Worm (Caenorhabditis elegans) whole organism, midembryonic: ENCODE results near the gene mrps-5.

Source experiments
- T22C8.4 ChIP-seq: fragments of 200-800 bp; sonication (Bioruptor generic); IDR thresholded peaks from 2 replicates; pipeline ENCODE4 v1.3.6; 2022; ENCODE audit warnings: missing genetic modification characterization, missing compliant biosample characterization
- cog-1 ChIP-seq: sonication (generic microtip); optimal IDR thresholded peaks from 2 replicates; lab custom pipeline; 2016; ENCODE audit warnings: missing genetic modification characterization, missing compliant biosample characterization
- flt-1 ChIP-seq: fragments of 200-800 bp; sonication (Bioruptor generic); IDR thresholded peaks from 2 replicates; pipeline ENCODE4 v1.3.6; 2022; ENCODE audit warnings: missing genetic modification characterization, missing compliant biosample characterization
- klf-2 ChIP-seq: fragments of 200-800 bp; sonication (Bioruptor generic); conservative IDR thresholded peaks from 2 replicates; pipeline ENCODE4 v1.3.6; 2022; ENCODE audit warnings: missing genetic modification reagents, missing genetic modification characterization, missing compliant biosample characterization
- med-1 ChIP-seq: sonication (generic microtip); optimal IDR thresholded peaks from 2 replicates; lab custom pipeline; 2017; ENCODE audit warnings: missing genetic modification characterization, mild to moderate bottlenecking, missing compliant biosample characterization, antibody characterized with exemption, missing genetic modification reagents; ENCODE audit not compliant: insufficient read depth
- ref-1 ChIP-seq: fragments of 200-800 bp; sonication (Bioruptor generic); conservative IDR thresholded peaks from 2 replicates; pipeline ENCODE4 v1.3.6; 2022; ENCODE audit warnings: missing genetic modification reagents, missing genetic modification characterization, missing compliant biosample characterization
- tab-1 ChIP-seq: fragments of 200-800 bp; sonication (Bioruptor generic); IDR thresholded peaks from 2 replicates; pipeline ENCODE4 v1.3.6; 2022; ENCODE audit warnings: missing genetic modification characterization, missing compliant biosample characterization
- ztf-23 ChIP-seq: fragments of 200-800 bp; sonication (Bioruptor generic); IDR thresholded peaks from 2 replicates; pipeline ENCODE4 v1.3.6; 2022; ENCODE audit warnings: missing genetic modification reagents, missing genetic modification characterization, missing compliant biosample characterization
- ztf-29 ChIP-seq: fragments of 200-800 bp; sonication (Bioruptor generic); IDR thresholded peaks from 2 replicates; pipeline ENCODE4 v1.3.6; 2022; ENCODE audit warnings: missing genetic modification reagents, missing genetic modification characterization, missing compliant biosample characterization

mrps-5 gene

ce11 chrV:12530129-12530528, 33.2 kb upstream of the mrps-5 start:
- TF ChIP-seq T22C8.4 (no peak), tab-1 (no peak), klf-2 (GFP tag; lab: Robert Waterston, UW) (no peak), med-1 (GFP tag; lab: Kevin White, UChicago) (no peak), flt-1 (GFP tag; lab: Robert Waterston, UW) (no peak), ztf-29 (no peak), cog-1 (tag; lab: Kevin White, UChicago) (no peak), ref-1 (GFP tag; lab: Robert Waterston, UW) (no peak), ztf-23 (no peak)

DNA sequence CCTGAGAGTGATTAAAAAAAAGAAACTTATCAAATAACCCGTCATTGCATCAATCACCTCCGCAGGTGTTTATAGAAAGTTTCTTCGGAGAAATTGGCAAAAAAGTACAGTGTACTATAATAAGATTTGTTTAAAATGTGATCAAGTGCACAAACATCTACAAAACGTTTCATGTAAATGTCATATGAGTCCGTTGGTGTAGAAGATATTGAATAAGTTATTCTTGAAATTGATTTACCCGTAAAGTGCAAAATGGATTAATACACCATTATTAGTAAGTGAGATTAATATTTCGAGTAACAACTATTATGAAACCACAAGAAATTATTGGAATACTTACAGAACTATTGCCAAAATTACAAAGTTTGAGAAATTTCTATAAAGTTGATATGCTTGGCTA, 32.2 kb upstream of the mrps-5 start:
- no peak for TF ChIP-seq klf-2 (GFP tag; lab: Robert Waterston, UW)
- TF ChIP-seq med-1 (GFP tag; lab: Kevin White, UChicago) = no peak

- TF ChIP-seq ref-1 (GFP tag; lab: Robert Waterston, UW) (no peak), ztf-23 (no peak), tab-1 (no peak), ztf-29 (no peak), T22C8.4 (no peak), cog-1 (tag; lab: Kevin White, UChicago) (no peak), flt-1 (GFP tag; lab: Robert Waterston, UW) (no peak), klf-2 (GFP tag; lab: Robert Waterston, UW) (no peak), med-1 (GFP tag; lab: Kevin White, UChicago) (no peak)
These were observed 30.9 kb upstream of the mrps-5 start for ce11 chrV:12532369-12532768.

DNA sequence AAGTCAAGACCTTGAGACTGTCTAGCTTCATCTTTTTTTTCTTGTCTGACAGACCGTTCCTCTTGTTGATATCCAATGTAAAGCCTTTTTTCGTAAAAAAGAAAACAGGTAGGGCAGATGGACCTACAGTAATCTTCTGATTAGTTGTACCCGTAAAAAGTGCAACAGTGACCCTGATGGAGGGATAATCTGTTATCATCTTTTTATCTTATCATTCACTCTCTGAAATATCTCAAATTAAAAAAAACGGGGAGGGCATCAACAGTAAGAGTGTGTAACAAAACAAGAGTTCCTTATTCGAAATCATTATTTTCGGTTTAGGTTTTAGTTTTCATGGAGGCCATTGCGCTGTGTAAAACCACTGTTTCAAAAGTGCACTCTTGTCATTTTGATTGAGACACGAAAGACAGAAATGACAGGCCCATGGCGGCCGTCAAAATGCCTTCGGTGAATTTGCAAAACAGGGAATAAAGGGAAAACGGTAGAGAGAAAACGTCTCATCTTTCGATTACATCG, 29.6 kb upstream of the mrps-5 start:
- no peak for TF ChIP-seq med-1 (GFP tag; lab: Kevin White, UChicago)
- no peak for TF ChIP-seq T22C8.4
- no peak for TF ChIP-seq ztf-23
- TF ChIP-seq klf-2 (GFP tag; lab: Robert Waterston, UW) = no peak
- TF ChIP-seq cog-1 (tag; lab: Kevin White, UChicago) = no peak

DNA sequence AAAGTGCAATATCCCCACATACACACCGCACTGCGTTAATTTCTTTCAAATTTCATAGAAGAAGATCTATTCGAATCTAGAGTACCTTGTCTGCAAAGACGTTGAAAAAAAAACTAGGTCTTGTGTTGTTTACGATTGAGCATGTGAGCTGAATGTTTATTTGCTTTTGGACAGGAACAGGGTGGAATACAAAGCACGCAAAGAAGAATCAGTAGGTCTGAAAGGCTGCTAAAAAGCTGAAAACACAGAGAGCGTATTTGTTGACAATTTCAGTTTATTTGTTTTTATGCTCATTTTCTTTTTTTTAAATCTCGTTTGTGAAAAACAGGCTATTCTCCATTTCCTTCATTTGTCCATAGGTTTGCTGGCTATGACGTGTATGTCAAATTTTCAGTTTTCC, 28.3 kb upstream of the mrps-5 start:
- TF ChIP-seq klf-2 (GFP tag; lab: Robert Waterston, UW) = no peak
- TF ChIP-seq T22C8.4 = no peak
- no peak for TF ChIP-seq ztf-29
- TF ChIP-seq tab-1 = no peak
- no peak for TF ChIP-seq flt-1 (GFP tag; lab: Robert Waterston, UW)
- TF ChIP-seq ref-1 (GFP tag; lab: Robert Waterston, UW) = no peak
- TF ChIP-seq med-1 (GFP tag; lab: Kevin White, UChicago) = no peak
- no peak for TF ChIP-seq cog-1 (tag; lab: Kevin White, UChicago)
- no peak for TF ChIP-seq ztf-23

- TF ChIP-seq klf-2 (GFP tag; lab: Robert Waterston, UW) (no peak), ztf-29 (no peak)
These were observed 26.8 kb upstream of the mrps-5 start for ce11 chrV:12536409-12537038.

- no peak for TF ChIP-seq cog-1 (tag; lab: Kevin White, UChicago)
- no peak for TF ChIP-seq tab-1
- TF ChIP-seq flt-1 (GFP tag; lab: Robert Waterston, UW) = no peak
- no peak for TF ChIP-seq ref-1 (GFP tag; lab: Robert Waterston, UW)
- TF ChIP-seq ztf-29 = no peak
- no peak for TF ChIP-seq T22C8.4
- no peak for TF ChIP-seq klf-2 (GFP tag; lab: Robert Waterston, UW)
- no peak for TF ChIP-seq med-1 (GFP tag; lab: Kevin White, UChicago)
- TF ChIP-seq ztf-23 = no peak
These were observed 25.8 kb upstream of the mrps-5 start for ce11 chrV:12537505-12537904.

DNA sequence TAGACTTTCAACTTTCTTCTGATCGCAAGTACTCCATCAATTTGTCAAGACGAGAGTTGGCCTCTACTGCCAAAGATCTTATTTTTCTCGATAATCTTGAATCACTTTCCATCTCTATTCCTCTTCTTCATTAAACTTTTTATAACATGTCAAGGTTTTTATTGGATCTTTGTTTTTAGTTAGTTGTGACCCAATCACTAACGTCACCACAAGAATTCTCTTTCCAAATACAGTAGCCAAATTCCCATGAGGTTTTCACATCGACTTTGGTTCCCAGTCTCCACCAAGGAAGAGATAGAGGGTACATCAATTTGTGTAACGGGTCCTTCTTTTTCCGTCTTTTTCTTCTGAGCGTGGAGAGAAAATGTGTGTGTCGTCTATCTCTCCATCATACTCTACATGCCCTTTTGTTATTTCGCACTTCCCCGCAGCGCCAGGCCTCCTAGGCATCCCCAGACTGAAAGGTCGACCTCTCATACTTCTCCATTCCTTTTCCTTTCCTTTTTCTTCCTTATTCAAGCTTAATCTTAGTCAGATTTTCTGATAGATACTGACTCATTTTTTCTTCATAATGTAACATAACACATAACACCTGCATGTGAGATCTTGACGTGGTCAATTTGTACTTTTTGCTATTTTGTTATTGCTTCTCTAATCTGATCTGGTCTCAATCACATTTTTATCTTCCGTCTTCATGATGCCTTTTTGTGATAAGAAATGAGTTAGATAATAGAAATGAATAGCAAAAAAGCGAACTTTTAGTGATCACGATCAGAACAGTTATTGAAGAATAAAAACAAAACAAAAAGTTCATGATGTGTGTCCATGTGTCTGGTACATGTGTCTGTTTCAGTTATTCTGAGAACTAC, 24.1 kb upstream of the mrps-5 start:
- TF ChIP-seq T22C8.4 (no peak), flt-1 (GFP tag; lab: Robert Waterston, UW) (no peak), ref-1 (GFP tag; lab: Robert Waterston, UW) (no peak), tab-1 (no peak), cog-1 (tag; lab: Kevin White, UChicago) (no peak), ztf-23 (no peak), ztf-29 (no peak), klf-2 (GFP tag; lab: Robert Waterston, UW) (no peak), med-1 (GFP tag; lab: Kevin White, UChicago) (no peak)

ce11 chrV:12540018-12540417, 23.3 kb upstream of the mrps-5 start:
- no peak for TF ChIP-seq flt-1 (GFP tag; lab: Robert Waterston, UW)
- TF ChIP-seq klf-2 (GFP tag; lab: Robert Waterston, UW) = no peak
- TF ChIP-seq cog-1 (tag; lab: Kevin White, UChicago) = no peak
- no peak for TF ChIP-seq ztf-23
- TF ChIP-seq ztf-29 = no peak
- no peak for TF ChIP-seq ref-1 (GFP tag; lab: Robert Waterston, UW)
- no peak for TF ChIP-seq tab-1
- TF ChIP-seq T22C8.4 = no peak
- TF ChIP-seq med-1 (GFP tag; lab: Kevin White, UChicago) = no peak

DNA sequence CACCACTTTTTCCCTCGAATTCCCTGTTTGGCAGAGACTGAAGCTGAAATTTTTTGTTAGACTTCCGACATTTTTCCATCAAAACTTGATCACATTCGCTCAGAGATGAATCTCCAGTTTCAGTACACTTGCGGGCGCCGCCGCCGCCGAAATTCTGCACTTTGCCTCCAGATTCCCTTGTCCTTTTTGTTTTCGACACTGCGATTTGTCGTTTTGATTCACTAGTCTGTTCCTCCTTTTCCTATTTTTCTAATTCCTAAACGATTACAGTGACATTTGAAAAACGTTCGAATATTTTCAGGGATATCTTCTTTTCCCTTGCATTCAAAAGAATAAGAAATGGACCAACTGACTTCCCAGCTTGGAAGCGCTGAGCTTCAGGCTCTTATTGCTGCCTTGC, 22.5 kb upstream of the mrps-5 start, which contains the start of gene F45D3.2:
TSS of gene F45D3.2 (plus strand) at position 301 of the 400 bp plus-strand sequence.
- TF ChIP-seq T22C8.4 (no peak), klf-2 (GFP tag; lab: Robert Waterston, UW) (no peak), ztf-29 (no peak), med-1 (GFP tag; lab: Kevin White, UChicago) (no peak), cog-1 (tag; lab: Kevin White, UChicago) (no peak), tab-1 (no peak), ztf-23 (no peak), flt-1 (GFP tag; lab: Robert Waterston, UW) (no peak), ref-1 (GFP tag; lab: Robert Waterston, UW) (no peak)
